Worm (Caenorhabditis elegans) whole organism, late embryonic: ENCODE data around the gene elpc-2.

Experiments
- F13H6.1 ChIP-seq: sonication (generic microtip); optimal IDR thresholded peaks from 2 replicates; lab custom pipeline; 2016; ENCODE audit warnings: missing genetic modification characterization, missing compliant biosample characterization
- K09A11.1 ChIP-seq: sonication (generic microtip); optimal IDR thresholded peaks from 2 replicates; lab custom pipeline; 2017; ENCODE audit warnings: antibody characterized with exemption, mild to moderate bottlenecking, missing genetic modification characterization, missing compliant biosample characterization; ENCODE audit not compliant: insufficient read depth
- T23F11.4 ChIP-seq: fragments of 200-800 bp; sonication (Bioruptor generic); optimal IDR thresholded peaks from 2 replicates; lab custom pipeline; 2018; ENCODE audit warnings: mild to moderate bottlenecking, missing genetic modification characterization, missing compliant biosample characterization
- ahr-1 ChIP-seq: sonication (generic microtip); optimal IDR thresholded peaks from 2 replicates; lab custom pipeline; 2016; ENCODE audit warnings: missing genetic modification characterization, missing compliant biosample characterization
- ama-1 ChIP-seq: fragments of 150-350 bp; optimal IDR thresholded peaks from 2 replicates; lab custom pipeline; 2014
- ceh-14 ChIP-seq: sonication (generic microtip); optimal IDR thresholded peaks from 2 replicates; lab custom pipeline; 2016; ENCODE audit warnings: missing genotype, missing genetic modification characterization, missing compliant biosample characterization
- ceh-18 ChIP-seq: sonication (generic microtip); optimal IDR thresholded peaks from 2 replicates; lab custom pipeline; 2016; ENCODE audit warnings: missing genetic modification characterization, missing compliant biosample characterization
- ceh-19 ChIP-seq: fragments of 200-800 bp; sonication (Bioruptor generic); optimal IDR thresholded peaks from 2 replicates; lab custom pipeline; 2018; ENCODE audit warnings: mild to moderate bottlenecking, missing genetic modification characterization, missing compliant biosample characterization
- ceh-2 ChIP-seq: sonication (generic microtip); optimal IDR thresholded peaks from 2 replicates; lab custom pipeline; 2016; ENCODE audit warnings: missing genotype, missing genetic modification characterization, missing compliant biosample characterization
- ceh-22 ChIP-seq: sonication (generic microtip); optimal IDR thresholded peaks from 2 replicates; lab custom pipeline; 2017; ENCODE audit warnings: missing biosample characterization, missing genetic modification characterization
- ceh-24 ChIP-seq: sonication (generic microtip); optimal IDR thresholded peaks from 2 replicates; lab custom pipeline; 2016; ENCODE audit warnings: mild to moderate bottlenecking, missing genetic modification characterization, missing compliant biosample characterization
- ceh-30 ChIP-seq: fragments of 150-350 bp; optimal IDR thresholded peaks from 2 replicates; lab custom pipeline; 2014; ENCODE audit warnings: missing biosample characterization, missing genetic modification characterization
- ceh-31 ChIP-seq: sonication (generic microtip); optimal IDR thresholded peaks from 2 replicates; lab custom pipeline; 2016; ENCODE audit warnings: missing genetic modification characterization, missing compliant biosample characterization
- ceh-34 ChIP-seq: sonication (generic microtip); optimal IDR thresholded peaks from 2 replicates; lab custom pipeline; 2016; ENCODE audit warnings: mild to moderate bottlenecking, missing genetic modification characterization, missing compliant biosample characterization
- ceh-48 ChIP-seq: sonication (generic microtip); optimal IDR thresholded peaks from 2 replicates; lab custom pipeline; 2016; ENCODE audit warnings: missing genetic modification characterization, inconsistent platforms, missing compliant biosample characterization
- ceh-6 ChIP-seq: fragments of 200-800 bp; sonication (Bioruptor generic); optimal IDR thresholded peaks from 2 replicates; lab custom pipeline; 2018; ENCODE audit warnings: mild to moderate bottlenecking, missing genetic modification characterization, missing compliant biosample characterization
- dmd-4 ChIP-seq: sonication (generic microtip); optimal IDR thresholded peaks from 2 replicates; lab custom pipeline; 2016; ENCODE audit warnings: borderline replicate concordance, missing genetic modification characterization, missing compliant biosample characterization
- dve-1 ChIP-seq: sonication (generic microtip); optimal IDR thresholded peaks from 2 replicates; lab custom pipeline; 2017; ENCODE audit warnings: antibody characterized with exemption, mild to moderate bottlenecking, missing genetic modification characterization, missing compliant biosample characterization
- elt-2 ChIP-seq: sonication (generic microtip); optimal IDR thresholded peaks from 2 replicates; lab custom pipeline; 2016; ENCODE audit warnings: missing genetic modification reagents, missing genetic modification characterization, missing compliant biosample characterization
- eyg-1 ChIP-seq: sonication (generic microtip); optimal IDR thresholded peaks from 2 replicates; lab custom pipeline; 2016; ENCODE audit warnings: missing genotype, missing genetic modification characterization, missing compliant biosample characterization
- fkh-10 ChIP-seq: fragments of 150-350 bp; optimal IDR thresholded peaks from 2 replicates; lab custom pipeline; 2014; ENCODE audit warnings: missing biosample characterization, missing genetic modification reagents, missing genetic modification characterization
- hlh-8 ChIP-seq: sonication (generic microtip); optimal IDR thresholded peaks from 2 replicates; lab custom pipeline; 2016; ENCODE audit warnings: missing genotype, missing genetic modification characterization, missing compliant biosample characterization
- lim-6 ChIP-seq: sonication (generic microtip); optimal IDR thresholded peaks from 2 replicates; lab custom pipeline; 2016; ENCODE audit warnings: missing genetic modification characterization, missing compliant biosample characterization
- madf-2 ChIP-seq: sonication (generic microtip); optimal IDR thresholded peaks from 2 replicates; lab custom pipeline; 2017; ENCODE audit warnings: missing genetic modification characterization, missing compliant biosample characterization
- nfya-1 ChIP-seq: sonication (generic microtip); optimal IDR thresholded peaks from 2 replicates; lab custom pipeline; 2017; ENCODE audit warnings: missing genetic modification characterization, mild to moderate bottlenecking, missing compliant biosample characterization, antibody characterized with exemption, moderate library complexity
- nhr-11 ChIP-seq: fragments of 150-350 bp; optimal IDR thresholded peaks from 2 replicates; lab custom pipeline; 2014; ENCODE audit warnings: missing biosample characterization, missing genetic modification characterization
- pag-3 ChIP-seq: sonication (generic microtip); optimal IDR thresholded peaks from 2 replicates; lab custom pipeline; 2016; ENCODE audit warnings: missing compliant biosample characterization, missing genetic modification characterization, borderline replicate concordance
- pha-2 ChIP-seq: sonication (generic microtip); optimal IDR thresholded peaks from 2 replicates; lab custom pipeline; 2017; ENCODE audit warnings: mild to moderate bottlenecking, missing genetic modification characterization, missing compliant biosample characterization
- pros-1 ChIP-seq: fragments of 150-350 bp; optimal IDR thresholded peaks from 2 replicates; lab custom pipeline; 2014; ENCODE audit warnings: missing biosample characterization, missing genetic modification reagents, missing genetic modification characterization
- sdc-2 ChIP-seq: sonication (generic microtip); optimal IDR thresholded peaks from 2 replicates; lab custom pipeline; 2016; ENCODE audit warnings: missing genotype, missing genetic modification characterization, missing compliant biosample characterization
- sox-2 ChIP-seq: fragments of 200-800 bp; sonication (Bioruptor generic); IDR thresholded peaks from 2 replicates; pipeline ENCODE4 v1.3.6; 2022; ENCODE audit warnings: missing genetic modification reagents, missing genetic modification characterization, missing compliant biosample characterization
- syd-9 ChIP-seq: sonication (generic microtip); optimal IDR thresholded peaks from 2 replicates; lab custom pipeline; 2016; ENCODE audit warnings: mild to moderate bottlenecking, missing genetic modification characterization, moderate library complexity, missing compliant biosample characterization
- tbx-2 ChIP-seq: sonication (generic microtip); optimal IDR thresholded peaks from 2 replicates; lab custom pipeline; 2016; ENCODE audit warnings: missing genetic modification characterization, missing compliant biosample characterization
- ttx-3 ChIP-seq: sonication (generic microtip); optimal IDR thresholded peaks from 2 replicates; lab custom pipeline; 2016; ENCODE audit warnings: missing genetic modification reagents, missing genetic modification characterization, missing compliant biosample characterization
- unc-3 ChIP-seq, 2 experiments: fragments of 200-800 bp in 1 of 2; sonication (Bioruptor generic) in 1 of 2; sonication (generic microtip) in 1 of 2; conservative IDR thresholded peaks in 1 of 2; optimal IDR thresholded peaks in 1 of 2; 2 replicates each; pipeline versions ENCODE4 v1.3.6 to Lab custom; 2016 to 2022; ENCODE audit warnings: missing compliant biosample characterization in 2 of 2, missing genetic modification characterization in 2 of 2, missing genetic modification reagents in 1 of 2
- unc-55 ChIP-seq: sonication (generic microtip); optimal IDR thresholded peaks from 2 replicates; lab custom pipeline; 2017; ENCODE audit warnings: missing biosample characterization, missing genetic modification reagents, missing genetic modification characterization
- ztf-16 ChIP-seq: sonication (generic microtip); optimal IDR thresholded peaks from 2 replicates; lab custom pipeline; 2017; ENCODE audit warnings: missing genetic modification characterization, missing compliant biosample characterization

The elpc-2 gene

DNA sequence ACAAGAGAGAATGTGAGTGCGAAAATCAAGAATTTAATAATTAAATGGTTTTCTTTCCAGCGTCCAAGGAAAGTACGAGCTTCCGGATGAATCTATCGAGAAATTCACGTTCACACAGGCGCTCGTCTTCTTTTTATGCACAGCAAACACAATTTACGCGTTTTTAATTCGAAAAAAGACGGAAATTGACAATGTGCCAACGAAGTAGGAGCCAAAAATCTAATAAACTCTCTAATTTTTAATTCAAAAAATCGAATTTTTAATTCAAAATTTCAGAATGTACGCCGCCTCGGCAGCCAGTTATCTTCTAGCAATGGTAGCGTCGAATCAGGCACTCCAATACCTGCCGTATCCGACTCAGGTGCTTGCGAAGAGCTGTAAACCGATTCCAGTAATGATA is 38.2 kb downstream of the elpc-2 start:
- no peak for TF ChIP-seq dve-1 (tag; lab: Kevin White, UChicago)
- TF ChIP-seq pag-3 (tag; lab: Kevin White, UChicago) = no peak
- TF ChIP-seq ahr-1 = no peak
- TF ChIP-seq dmd-4 (tag; lab: Kevin White, UChicago) = no peak
- TF ChIP-seq nhr-11 = no peak

DNA sequence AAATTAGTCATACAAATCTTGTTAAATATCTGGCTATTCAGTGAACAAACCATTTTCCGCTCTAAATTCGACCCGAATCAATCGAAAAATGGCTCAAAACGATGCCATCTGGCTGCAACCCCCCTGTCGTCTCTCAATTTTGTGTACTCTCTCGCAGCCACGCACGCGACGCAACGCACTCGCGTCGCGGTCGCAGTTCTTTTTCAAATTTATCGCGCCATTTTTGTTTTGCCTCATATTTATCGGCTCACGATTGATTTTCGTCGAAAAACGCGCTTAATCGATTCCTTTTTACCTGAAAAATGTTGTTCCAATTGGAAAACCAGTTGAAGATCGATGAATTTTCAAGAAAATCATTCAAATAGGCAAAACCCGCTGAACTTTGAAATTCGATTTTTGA is 40.4 kb downstream of the elpc-2 start:
- no peak for TF ChIP-seq ceh-30
- no peak for TF ChIP-seq ttx-3 (tag; lab: Kevin White, UChicago)
- no peak for TF ChIP-seq sox-2
- no peak for TF ChIP-seq pros-1 (tag; lab: Kevin White, UChicago)
- no peak for TF ChIP-seq ceh-6 (GFP tag; lab: Kevin White, UChicago)
- TF ChIP-seq syd-9 (tag; lab: Kevin White, UChicago) = no peak
- TF ChIP-seq ceh-18 (tag; lab: Kevin White, UChicago) = no peak
- peak; percentile 35 for TF ChIP-seq elt-2 (tag; lab: Kevin White, UChicago)
- no peak for TF ChIP-seq ceh-2 (tag; lab: Kevin White, UChicago)
- no peak for TF ChIP-seq F13H6.1 (tag; lab: Kevin White, UChicago)
- no peak for TF ChIP-seq fkh-10 (GFP tag; lab: Kevin White, UChicago)
- no peak for TF ChIP-seq ceh-24
- TF ChIP-seq hlh-8 (tag; lab: Kevin White, UChicago) = no peak
- TF ChIP-seq madf-2 = no peak
- no peak for TF ChIP-seq eyg-1 (tag; lab: Kevin White, UChicago)
- TF ChIP-seq nfya-1 (tag; lab: Kevin White, UChicago) = peak; percentile 69

ce11 chrIII:12714266-12714665 is 40.8 kb downstream of the elpc-2 start, which contains the start of gene ssl-1:
TSS of gene ssl-1 (plus strand) at chrIII:12714566.
- TF ChIP-seq pha-2 (tag; lab: Kevin White, UChicago) = no peak
- no peak for TF ChIP-seq ceh-14 (tag; lab: Kevin White, UChicago)
- no peak for TF ChIP-seq ceh-34
- no peak for TF ChIP-seq lim-6
- TF ChIP-seq tbx-2 (tag; lab: Kevin White, UChicago) = no peak

- no peak for TF ChIP-seq ama-1 (lab: Kevin White, UChicago)
- TF ChIP-seq unc-3 (GFP tag; conservative IDR thresholded peaks at IDR 0.05; lab: Robert Waterston, UW) = no peak
- no peak for TF ChIP-seq unc-3 (tag; optimal IDR thresholded peaks at IDR 0.05; lab: Kevin White, UChicago)
- no peak for TF ChIP-seq ceh-22 (tag; lab: Kevin White, UChicago)
- TF ChIP-seq T23F11.4 (GFP tag; lab: Kevin White, UChicago) = no peak
- no peak for TF ChIP-seq ceh-19
- no peak for TF ChIP-seq K09A11.1 (tag; lab: Kevin White, UChicago)
- no peak for TF ChIP-seq ceh-48 (tag; lab: Kevin White, UChicago)
- TF ChIP-seq unc-55 (GFP tag; lab: Kevin White, UChicago) = no peak
- TF ChIP-seq nhr-11 = no peak
- no peak for TF ChIP-seq sdc-2 (tag; lab: Kevin White, UChicago)
- no peak for TF ChIP-seq sox-2
- no peak for TF ChIP-seq ztf-16 (tag; lab: Kevin White, UChicago)
- no peak for TF ChIP-seq ceh-31 (tag; lab: Kevin White, UChicago)
- TF ChIP-seq, all 69 proteins: peak for 0
Observed at ce11 chrIII:12728149-12728548, 54.7 kb downstream of the elpc-2 start.
